Worm (Caenorhabditis elegans) whole organism, midembryonic: ENCODE measurements around the gene pitr-3.

Experiments used
- cog-1 ChIP-seq: sonication (generic microtip); optimal IDR thresholded peaks from 2 replicates; lab custom pipeline; 2016; ENCODE audit warnings: missing genetic modification characterization, missing compliant biosample characterization
- klf-2 ChIP-seq: fragments of 200-800 bp; sonication (Bioruptor generic); conservative IDR thresholded peaks from 2 replicates; pipeline ENCODE4 v1.3.6; 2022; ENCODE audit warnings: missing genetic modification reagents, missing genetic modification characterization, missing compliant biosample characterization
- med-1 ChIP-seq: sonication (generic microtip); optimal IDR thresholded peaks from 2 replicates; lab custom pipeline; 2017; ENCODE audit warnings: missing genetic modification characterization, mild to moderate bottlenecking, missing compliant biosample characterization, antibody characterized with exemption, missing genetic modification reagents; ENCODE audit not compliant: insufficient read depth

DNA sequence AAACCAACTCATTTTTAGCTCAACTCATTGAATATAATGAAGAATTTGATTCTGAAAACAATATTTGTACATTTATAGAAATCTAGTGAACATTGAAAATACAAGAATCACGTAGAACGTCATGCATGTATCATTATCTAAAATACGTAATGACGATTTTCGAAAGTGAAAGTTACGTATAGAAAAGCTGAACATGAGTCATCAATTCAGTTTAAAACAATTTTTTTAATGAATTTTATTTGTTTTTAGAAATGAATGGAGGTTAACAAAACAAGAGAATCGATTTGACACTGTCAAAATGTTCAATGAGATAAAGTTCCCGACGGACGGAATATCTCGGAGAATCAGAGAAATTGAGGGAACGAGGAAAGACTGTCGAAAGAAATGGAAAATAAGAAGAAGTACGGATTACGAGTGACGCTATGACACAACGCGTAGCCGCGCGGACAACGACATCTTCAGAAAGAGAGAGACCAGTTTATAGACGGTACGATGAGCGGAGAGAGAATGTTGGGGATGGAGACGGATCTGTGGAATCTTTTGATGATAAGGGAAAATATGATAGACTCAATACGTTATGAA is 40.6 kb upstream of the pitr-3 start, which contains the start of gene ptr-1:
- TF ChIP-seq med-1 (GFP tag; lab: Kevin White, UChicago) (no peak), klf-2 (no peak), cog-1 (tag; lab: Kevin White, UChicago) (no peak)
